Worm (Caenorhabditis elegans) whole organism, midembryonic: ENCODE results near the gene skn-1.

Experiments used
- T22C8.4 ChIP-seq: fragments of 200-800 bp; sonication (Bioruptor generic); IDR thresholded peaks from 2 replicates; pipeline ENCODE4 v1.3.6; 2022; ENCODE audit warnings: missing genetic modification characterization, missing compliant biosample characterization
- cog-1 ChIP-seq: sonication (generic microtip); optimal IDR thresholded peaks from 2 replicates; lab custom pipeline; 2016; ENCODE audit warnings: missing genetic modification characterization, missing compliant biosample characterization
- flt-1 ChIP-seq: fragments of 200-800 bp; sonication (Bioruptor generic); IDR thresholded peaks from 2 replicates; pipeline ENCODE4 v1.3.6; 2022; ENCODE audit warnings: missing genetic modification characterization, missing compliant biosample characterization
- klf-2 ChIP-seq: fragments of 200-800 bp; sonication (Bioruptor generic); conservative IDR thresholded peaks from 2 replicates; pipeline ENCODE4 v1.3.6; 2022; ENCODE audit warnings: missing genetic modification reagents, missing genetic modification characterization, missing compliant biosample characterization
- med-1 ChIP-seq: sonication (generic microtip); optimal IDR thresholded peaks from 2 replicates; lab custom pipeline; 2017; ENCODE audit warnings: missing genetic modification characterization, mild to moderate bottlenecking, missing compliant biosample characterization, antibody characterized with exemption, missing genetic modification reagents; ENCODE audit not compliant: insufficient read depth
- ref-1 ChIP-seq: fragments of 200-800 bp; sonication (Bioruptor generic); conservative IDR thresholded peaks from 2 replicates; pipeline ENCODE4 v1.3.6; 2022; ENCODE audit warnings: missing genetic modification reagents, missing genetic modification characterization, missing compliant biosample characterization
- tab-1 ChIP-seq: fragments of 200-800 bp; sonication (Bioruptor generic); IDR thresholded peaks from 2 replicates; pipeline ENCODE4 v1.3.6; 2022; ENCODE audit warnings: missing genetic modification characterization, missing compliant biosample characterization
- ztf-23 ChIP-seq: fragments of 200-800 bp; sonication (Bioruptor generic); IDR thresholded peaks from 2 replicates; pipeline ENCODE4 v1.3.6; 2022; ENCODE audit warnings: missing genetic modification reagents, missing genetic modification characterization, missing compliant biosample characterization
- ztf-29 ChIP-seq: fragments of 200-800 bp; sonication (Bioruptor generic); IDR thresholded peaks from 2 replicates; pipeline ENCODE4 v1.3.6; 2022; ENCODE audit warnings: missing genetic modification reagents, missing genetic modification characterization, missing compliant biosample characterization

The skn-1 gene

DNA sequence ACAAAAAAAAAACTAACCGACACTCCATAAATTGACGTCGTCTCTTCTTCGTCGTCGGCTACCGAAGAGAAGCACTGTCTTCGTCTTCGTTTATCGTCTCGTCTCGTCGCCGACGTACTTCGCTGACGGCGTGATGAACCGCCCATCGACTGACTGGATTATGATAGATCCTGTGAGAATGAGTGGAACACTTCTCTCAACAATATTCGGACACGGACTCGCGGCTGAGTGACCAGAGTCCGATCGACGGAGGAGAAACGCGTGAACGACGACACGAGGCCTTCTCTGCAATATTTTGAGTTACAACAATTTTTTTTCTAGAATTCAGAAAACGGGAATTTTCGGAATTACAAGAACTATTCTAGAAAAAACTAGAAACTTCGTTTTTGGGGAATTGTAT, at the start of gene skn-1:
TSS of gene skn-1 (minus strand) at position 146 of the 400 bp plus-strand sequence.
- no peak for TF ChIP-seq T22C8.4 (GFP tag; lab: Robert Waterston, UW)
- no peak for TF ChIP-seq tab-1 (GFP tag; lab: Robert Waterston, UW)
- TF ChIP-seq ztf-23 (GFP tag; lab: Robert Waterston, UW): no peak
- no peak for TF ChIP-seq ztf-29
- no peak for TF ChIP-seq cog-1 (tag; lab: Kevin White, UChicago)
- no peak for TF ChIP-seq klf-2 (GFP tag; lab: Robert Waterston, UW)
- no peak for TF ChIP-seq flt-1 (GFP tag; lab: Robert Waterston, UW)
- TF ChIP-seq ref-1: no peak
- no peak for TF ChIP-seq med-1 (GFP tag; lab: Kevin White, UChicago)

DNA sequence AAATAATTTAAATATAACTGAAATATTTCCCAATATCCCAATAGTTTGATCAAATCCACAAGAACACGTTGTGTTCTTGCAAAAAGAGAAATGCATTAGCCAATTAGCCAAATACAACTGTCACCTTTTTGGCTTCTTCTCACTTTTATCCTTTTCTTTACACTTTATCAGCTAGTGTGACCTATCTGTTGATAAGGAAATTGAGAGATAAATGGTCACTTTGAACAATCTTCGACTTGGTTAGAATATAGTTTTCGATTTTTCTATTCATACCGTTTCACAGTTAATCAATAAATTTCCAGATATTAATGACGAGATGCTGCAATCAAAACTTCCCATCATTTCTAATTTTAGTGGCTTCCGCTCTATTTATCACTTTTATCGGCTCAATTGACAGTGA, 48.6 kb upstream of the skn-1 start, which contains the start of gene C55C3.1:
TSS of gene C55C3.1 (plus strand) at position 301 of the 400 bp plus-strand sequence.
- no peak for TF ChIP-seq tab-1 (GFP tag; lab: Robert Waterston, UW)
- TF ChIP-seq klf-2 (GFP tag; lab: Robert Waterston, UW): no peak
- no peak for TF ChIP-seq ztf-29
- no peak for TF ChIP-seq med-1 (GFP tag; lab: Kevin White, UChicago)
- TF ChIP-seq ref-1: no peak
- TF ChIP-seq cog-1 (tag; lab: Kevin White, UChicago): no peak
- no peak for TF ChIP-seq flt-1 (GFP tag; lab: Robert Waterston, UW)
- TF ChIP-seq ztf-23 (GFP tag; lab: Robert Waterston, UW): no peak
- TF ChIP-seq T22C8.4 (GFP tag; lab: Robert Waterston, UW): no peak

DNA sequence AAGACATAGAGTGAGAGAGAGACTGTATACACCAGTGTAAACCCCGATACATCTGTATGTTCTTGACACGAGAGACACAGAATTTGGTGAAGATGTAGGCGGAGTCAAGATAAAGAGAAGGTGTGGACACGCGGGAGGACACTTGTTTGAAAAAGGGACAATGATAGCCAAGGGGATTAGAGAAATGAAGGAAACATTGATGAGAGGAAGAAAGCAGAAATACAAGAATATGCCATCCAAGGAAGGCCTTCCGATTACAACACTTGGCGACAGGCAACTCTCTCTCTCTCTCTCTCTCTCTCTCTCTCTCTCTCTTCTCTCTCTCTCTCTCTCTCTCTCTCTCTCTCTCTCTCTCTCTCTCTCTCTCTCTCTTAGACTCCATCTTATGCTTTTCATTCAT, 46.4 kb upstream of the skn-1 start:
- TF ChIP-seq med-1 (GFP tag; lab: Kevin White, UChicago): no peak
- TF ChIP-seq ref-1: no peak
- TF ChIP-seq cog-1 (tag; lab: Kevin White, UChicago): no peak
- TF ChIP-seq klf-2 (GFP tag; lab: Robert Waterston, UW): no peak
- no peak for TF ChIP-seq ztf-29
- TF ChIP-seq tab-1 (GFP tag; lab: Robert Waterston, UW): no peak
- no peak for TF ChIP-seq ztf-23 (GFP tag; lab: Robert Waterston, UW)
- no peak for TF ChIP-seq flt-1 (GFP tag; lab: Robert Waterston, UW)
- no peak for TF ChIP-seq T22C8.4 (GFP tag; lab: Robert Waterston, UW)

DNA sequence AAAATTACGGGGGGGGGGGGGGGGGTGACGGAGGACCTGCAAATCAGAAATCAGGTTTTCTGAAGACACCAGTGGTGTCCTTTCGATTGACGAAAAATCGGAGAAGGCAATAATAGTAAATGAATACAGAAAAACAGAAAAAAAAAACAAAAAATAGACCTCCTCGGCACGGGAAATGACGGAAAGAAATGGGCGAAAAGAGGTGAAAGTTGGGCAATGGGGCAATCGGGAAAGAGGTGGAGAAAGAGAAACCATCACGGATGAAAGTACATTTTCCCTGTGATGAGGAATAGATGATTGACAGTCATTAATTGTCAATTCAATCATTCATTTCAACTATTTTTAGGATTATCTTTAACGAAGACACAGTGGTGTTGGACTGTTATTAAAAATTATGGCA, 43.7 kb upstream of the skn-1 start:
- TF ChIP-seq ref-1 (no peak), cog-1 (tag; lab: Kevin White, UChicago) (no peak), ztf-23 (GFP tag; lab: Robert Waterston, UW) (no peak), ztf-29 (no peak), T22C8.4 (GFP tag; lab: Robert Waterston, UW) (no peak), tab-1 (GFP tag; lab: Robert Waterston, UW) (no peak), med-1 (GFP tag; lab: Kevin White, UChicago) (no peak), flt-1 (GFP tag; lab: Robert Waterston, UW) (no peak), klf-2 (GFP tag; lab: Robert Waterston, UW) (no peak)

DNA sequence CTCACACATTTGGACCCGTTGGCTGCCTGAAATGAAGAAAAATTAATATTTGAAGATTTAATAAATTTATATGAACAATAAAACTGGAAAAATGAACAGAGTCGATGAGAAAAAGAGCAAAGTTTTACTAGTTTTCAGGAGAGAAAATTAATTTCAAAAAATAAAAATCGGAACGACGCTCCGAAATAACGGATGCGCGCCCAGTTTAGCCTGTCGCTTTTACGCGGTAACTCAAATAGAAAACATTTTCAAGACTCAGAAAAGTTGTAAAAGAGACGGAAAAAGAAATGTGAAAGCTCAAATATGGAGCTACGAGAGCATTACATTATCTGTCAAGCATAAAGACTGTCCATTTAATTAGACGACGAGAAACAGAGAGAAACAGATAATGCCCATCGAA, 43.3 kb upstream of the skn-1 start, which contains the start of the genes C55C3.73 and perm-5:
TSS of gene C55C3.73 (minus strand) at position 9 of the 400 bp plus-strand sequence.
TSS of gene perm-5 (minus strand) at position 26 of the 400 bp plus-strand sequence.
- TF ChIP-seq klf-2 (GFP tag; lab: Robert Waterston, UW): no peak
- TF ChIP-seq tab-1 (GFP tag; lab: Robert Waterston, UW): no peak
- TF ChIP-seq ztf-29: no peak
- TF ChIP-seq med-1 (GFP tag; lab: Kevin White, UChicago): no peak
- no peak for TF ChIP-seq T22C8.4 (GFP tag; lab: Robert Waterston, UW)
- no peak for TF ChIP-seq ztf-23 (GFP tag; lab: Robert Waterston, UW)
- no peak for TF ChIP-seq ref-1
- no peak for TF ChIP-seq flt-1 (GFP tag; lab: Robert Waterston, UW)

DNA sequence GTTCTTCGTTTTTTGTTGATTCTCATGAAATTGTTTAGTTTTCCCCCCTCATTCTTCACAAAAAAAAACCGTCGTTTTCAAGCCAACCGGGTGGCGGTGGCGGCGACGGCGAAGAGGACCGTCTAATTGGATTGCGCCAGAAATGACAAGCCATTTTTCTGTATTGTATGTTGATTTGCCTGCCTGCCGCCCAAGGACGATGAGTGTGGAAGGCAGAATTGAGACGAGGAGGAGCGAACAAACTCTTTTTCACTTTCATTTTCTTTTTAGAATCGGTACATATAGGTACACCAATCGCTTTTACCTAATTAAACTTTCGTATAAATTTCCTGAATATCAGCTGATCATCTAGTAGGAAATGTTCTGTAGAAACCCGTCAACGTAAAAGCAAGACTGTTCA, 41.5 kb upstream of the skn-1 start:
- TF ChIP-seq ztf-29 (no peak), med-1 (GFP tag; lab: Kevin White, UChicago) (no peak), ref-1 (no peak), klf-2 (GFP tag; lab: Robert Waterston, UW) (no peak), ztf-23 (GFP tag; lab: Robert Waterston, UW) (no peak), flt-1 (GFP tag; lab: Robert Waterston, UW) (no peak), tab-1 (GFP tag; lab: Robert Waterston, UW) (no peak)

DNA sequence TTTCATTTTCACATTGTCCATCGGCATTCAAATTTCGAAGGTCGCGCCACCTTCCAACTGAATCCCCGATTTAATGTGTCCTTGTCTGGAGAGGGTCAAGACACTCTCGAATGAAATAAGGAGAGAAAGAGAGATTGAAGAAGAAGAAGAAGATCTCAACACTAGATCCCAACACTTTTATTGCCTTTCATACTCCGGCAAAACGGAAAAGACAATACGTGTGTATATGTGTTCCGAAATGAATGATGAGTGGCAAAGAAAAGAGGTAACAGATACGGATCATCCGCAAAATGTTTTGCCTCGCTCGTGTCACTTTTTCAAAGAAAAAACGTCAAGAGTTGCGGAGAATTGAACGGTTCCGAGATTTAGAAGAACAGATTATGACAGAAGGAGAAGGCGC, 40.2 kb upstream of the skn-1 start:
- TF ChIP-seq cog-1 (tag; lab: Kevin White, UChicago): no peak
- no peak for TF ChIP-seq klf-2 (GFP tag; lab: Robert Waterston, UW)
- TF ChIP-seq T22C8.4 (GFP tag; lab: Robert Waterston, UW): no peak
- no peak for TF ChIP-seq ref-1
- TF ChIP-seq ztf-29: no peak
- no peak for TF ChIP-seq tab-1 (GFP tag; lab: Robert Waterston, UW)
- no peak for TF ChIP-seq flt-1 (GFP tag; lab: Robert Waterston, UW)
- TF ChIP-seq med-1 (GFP tag; lab: Kevin White, UChicago): no peak
- no peak for TF ChIP-seq ztf-23 (GFP tag; lab: Robert Waterston, UW)

DNA sequence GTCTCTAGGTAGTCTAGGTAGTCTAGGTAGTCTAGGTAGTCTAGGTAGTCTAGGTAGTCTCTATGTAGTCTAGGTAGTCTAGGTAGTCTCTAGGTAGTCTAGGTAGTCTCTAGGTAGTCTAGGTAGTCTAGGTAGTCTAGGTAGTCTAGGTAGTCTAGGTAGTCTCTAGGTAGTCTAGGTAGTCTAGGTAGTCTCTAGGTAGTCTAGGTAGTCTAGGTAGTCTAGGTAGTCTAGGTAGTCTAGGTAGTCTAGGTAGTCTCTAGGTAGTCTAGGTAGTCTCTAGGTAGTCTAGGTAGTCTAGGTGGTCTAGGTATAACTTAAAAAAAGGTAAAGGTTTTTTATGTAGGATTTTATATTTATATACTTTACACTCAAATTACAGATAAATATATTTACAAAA, 31.0 kb upstream of the skn-1 start:
- TF ChIP-seq ztf-23 (GFP tag; lab: Robert Waterston, UW) (peak; percentile 32; the same call in 1 of the 2 replicates), flt-1 (GFP tag; lab: Robert Waterston, UW) (peak; percentile 22; the same call in 1 of the 2 replicates)

DNA sequence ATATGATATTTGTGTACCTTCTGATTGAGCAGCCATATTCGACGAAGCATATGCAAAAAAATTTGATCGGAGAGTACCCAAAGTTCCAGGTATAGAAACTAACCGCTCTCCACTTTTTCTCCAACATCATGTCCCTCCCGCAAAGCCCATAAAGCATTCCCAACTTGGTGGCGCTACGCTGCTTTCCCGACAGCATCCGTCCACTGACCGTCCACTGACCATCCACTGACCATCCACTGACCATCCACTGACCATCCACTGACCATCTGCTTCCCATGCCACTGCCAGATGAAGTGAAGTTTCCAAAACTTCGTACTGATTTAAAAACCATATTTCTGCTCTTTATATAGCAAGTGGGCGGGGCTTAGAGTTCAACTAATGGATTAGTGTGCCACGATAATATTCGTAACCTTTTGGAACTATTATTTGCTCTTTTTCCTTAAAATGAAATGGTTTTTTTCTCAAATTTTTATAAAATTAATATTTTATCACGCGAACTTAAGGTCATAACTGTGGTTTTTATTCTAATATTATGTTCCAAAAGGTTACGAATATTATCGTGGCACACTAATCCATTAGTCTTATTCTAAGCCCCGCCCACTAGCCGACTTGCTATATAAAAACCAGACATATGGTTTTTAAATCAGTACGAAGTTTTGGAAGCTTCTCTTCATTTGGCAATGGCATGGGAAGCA, 30.3 kb upstream of the skn-1 start, which contains the start of gene C55C3.8:
TSS of gene C55C3.8 (plus strand) at position 645 of the 695 bp plus-strand sequence.
- no peak for TF ChIP-seq tab-1 (GFP tag; lab: Robert Waterston, UW)
- TF ChIP-seq ztf-23 (GFP tag; lab: Robert Waterston, UW): no peak
- no peak for TF ChIP-seq flt-1 (GFP tag; lab: Robert Waterston, UW)
- TF ChIP-seq ztf-29: no peak
